Worm (Caenorhabditis elegans): ENCODE results near the gene W02D7.6.

W02D7.6 gene

DNA sequence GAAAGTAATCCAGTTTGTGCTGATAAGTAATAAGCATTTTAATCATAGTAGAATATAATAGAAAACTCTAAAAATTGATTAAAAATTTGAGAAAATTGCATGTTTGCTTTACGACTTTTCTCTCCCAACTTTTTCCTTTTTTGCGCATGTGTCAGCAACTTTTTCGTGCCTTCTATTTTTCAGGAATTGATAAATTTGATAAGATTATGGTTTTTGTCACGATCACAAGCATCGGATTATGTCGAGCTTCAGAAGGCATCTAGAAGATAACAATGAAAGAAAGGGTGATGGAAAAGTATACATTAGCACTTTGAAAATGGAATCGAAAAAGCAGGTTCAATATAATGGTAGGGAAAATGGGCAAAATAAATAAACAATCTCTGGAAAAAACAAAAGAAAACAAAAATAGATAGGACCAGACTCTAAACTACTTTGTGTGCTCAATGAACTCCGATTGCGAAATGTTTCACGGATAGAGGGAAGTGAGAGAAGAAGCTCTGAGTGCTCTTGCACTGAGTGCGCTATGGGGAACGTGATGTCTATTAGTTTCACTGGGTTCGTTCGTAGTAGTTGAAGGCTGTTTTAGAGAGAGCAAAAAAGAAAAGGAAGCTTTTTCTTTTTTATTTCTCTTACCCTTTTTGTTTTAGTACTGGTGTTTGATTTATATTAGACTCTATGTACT lies 13.0 kb downstream of the W02D7.6 start:
- TF ChIP-seq snpc-4 (tag; optimal IDR thresholded peaks at IDR 0.05) (no peak), unc-39 (tag; optimal IDR thresholded peaks at IDR 0.05) (no peak), hlh-1 (tag; optimal IDR thresholded peaks at IDR 0.05) (no peak), mep-1 (tag; optimal IDR thresholded peaks at IDR 0.05) (no peak), cnd-1 (tag; optimal IDR thresholded peaks at IDR 0.05) (no peak), pha-4 (tag; optimal IDR thresholded peaks at IDR 0.05) (no peak), sem-2 (GFP tag; optimal IDR thresholded peaks at IDR 0.05) (no peak), ces-1 (GFP tag; optimal IDR thresholded peaks at IDR 0.05) (no peak), elt-3 (tag; optimal IDR thresholded peaks at IDR 0.05) (no peak), lin-13 (tag; optimal IDR thresholded peaks at IDR 0.05) (no peak), nhr-12 (tag; optimal IDR thresholded peaks at IDR 0.05) (no peak)

DNA sequence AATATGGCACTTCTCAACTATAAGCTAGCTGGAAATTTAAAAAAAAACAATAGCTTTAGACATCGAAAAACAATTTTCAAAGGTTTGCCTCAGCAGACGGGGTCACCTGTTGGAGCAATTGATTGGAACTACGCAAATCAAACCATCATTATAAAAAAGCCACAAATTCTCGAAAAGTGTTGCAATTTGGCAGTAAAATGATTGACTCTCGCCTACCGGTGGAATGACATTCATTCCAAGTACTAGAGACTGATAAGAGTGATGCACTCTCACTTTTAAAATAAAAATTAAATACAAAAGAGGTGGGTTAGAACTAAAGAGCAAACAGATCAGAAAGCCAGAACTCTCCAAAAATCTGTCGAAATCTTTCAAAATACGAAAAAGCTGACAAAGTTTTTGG lies 15.9 kb downstream of the W02D7.6 start:
- TF ChIP-seq mep-1 (tag; optimal IDR thresholded peaks at IDR 0.05) (no peak), mab-5 (tag; optimal IDR thresholded peaks at IDR 0.05) (no peak), snpc-4 (tag; optimal IDR thresholded peaks at IDR 0.05) (no peak), nhr-2 (tag; optimal IDR thresholded peaks at IDR 0.05) (no peak), ceh-43 (GFP tag; optimal IDR thresholded peaks at IDR 0.05) (no peak), bed-3 (GFP tag; optimal IDR thresholded peaks at IDR 0.05) (no peak), sptf-1 (tag; optimal IDR thresholded peaks at IDR 0.05) (no peak), nhr-76 (tag; optimal IDR thresholded peaks at IDR 0.05) (no peak), ceh-83 (GFP tag; optimal IDR thresholded peaks at IDR 0.05) (no peak), nhr-12 (tag; optimal IDR thresholded peaks at IDR 0.05) (no peak)

DNA sequence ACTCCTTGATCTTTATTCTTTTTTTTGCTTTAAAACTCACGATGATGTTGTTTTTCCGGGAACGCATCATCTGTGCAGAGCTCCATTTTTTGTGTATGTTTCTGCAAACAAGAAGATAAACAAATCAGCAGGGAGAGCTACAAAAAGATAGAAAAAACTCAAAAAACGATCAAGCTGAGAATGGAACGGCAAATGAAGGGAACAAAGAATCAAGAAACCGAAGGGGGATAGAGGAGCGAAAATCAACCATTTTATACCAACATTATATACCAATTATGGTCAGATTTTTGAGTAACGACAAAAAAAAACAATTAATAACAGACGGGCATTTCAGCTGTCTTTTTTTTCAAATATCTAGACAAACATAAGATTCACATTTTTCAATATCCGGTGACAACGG lies 16.5 kb downstream of the W02D7.6 start, which contains the start of gene slc-17.5:
slc-17.5 (minus strand) TSS at position 101 of the 400 bp plus-strand sequence.
- no peak for TF ChIP-seq flh-1 (GFP tag; optimal IDR thresholded peaks at IDR 0.05)
- TF ChIP-seq mls-2 (tag; optimal IDR thresholded peaks at IDR 0.05), result no peak
- no peak for TF ChIP-seq drap-1 (GFP tag; optimal IDR thresholded peaks at IDR 0.05)
- TF ChIP-seq pha-4 (tag; optimal IDR thresholded peaks at IDR 0.05), result no peak
- TF ChIP-seq blmp-1 (tag; optimal IDR thresholded peaks at IDR 0.05), result no peak
- TF ChIP-seq ceh-39 (tag; optimal IDR thresholded peaks at IDR 0.05), result no peak
- TF ChIP-seq nhr-2 (tag; optimal IDR thresholded peaks at IDR 0.05), result no peak
- no peak for TF ChIP-seq ceh-83 (GFP tag; optimal IDR thresholded peaks at IDR 0.05)
- no peak for TF ChIP-seq nhr-76 (tag; optimal IDR thresholded peaks at IDR 0.05)
- no peak for TF ChIP-seq unc-39 (tag; optimal IDR thresholded peaks at IDR 0.05)
- no peak for TF ChIP-seq snpc-4 (tag; optimal IDR thresholded peaks at IDR 0.05)

DNA sequence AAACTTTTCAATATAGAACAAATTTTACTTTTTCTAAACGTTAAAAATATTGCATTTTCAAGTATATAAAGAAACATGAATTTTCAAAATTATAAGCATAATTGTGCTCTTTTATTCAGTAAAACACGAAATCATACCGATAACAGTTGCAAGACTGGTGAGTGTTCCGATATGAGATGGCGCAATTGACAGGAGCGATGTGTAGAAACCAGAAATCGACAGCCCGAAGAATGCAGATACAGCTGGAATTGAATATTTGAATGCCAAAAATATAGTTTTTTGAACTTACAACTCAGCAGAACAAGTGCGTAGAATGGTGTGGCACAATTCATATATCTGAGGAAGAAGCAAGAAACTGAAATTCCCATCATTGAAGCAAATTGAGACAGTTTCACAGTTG lies 18.4 kb downstream of the W02D7.6 start:
- TF ChIP-seq lin-13 (tag; optimal IDR thresholded peaks at IDR 0.05) (no peak), nhr-237 (tag; optimal IDR thresholded peaks at IDR 0.05) (no peak), nhr-12 (tag; optimal IDR thresholded peaks at IDR 0.05) (no peak)

DNA sequence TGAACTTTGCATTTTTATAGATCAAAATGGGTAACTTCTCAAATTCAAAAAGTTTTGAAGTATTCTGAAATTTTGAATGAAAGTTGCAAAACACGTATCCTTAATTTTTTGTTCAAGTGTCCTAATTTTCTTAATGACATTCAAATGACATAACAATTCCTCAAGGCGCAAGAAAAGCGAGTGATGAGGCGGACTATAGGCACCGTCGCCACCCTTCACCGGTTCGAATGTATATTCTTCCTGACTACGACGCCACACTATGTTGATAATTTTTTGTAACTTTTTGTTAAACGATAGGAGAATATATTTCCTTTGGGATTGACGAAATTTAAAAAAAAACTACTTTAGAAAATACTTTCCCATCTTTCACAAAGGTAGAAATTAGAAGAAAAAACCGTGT lies 19.7 kb downstream of the W02D7.6 start:
- TF ChIP-seq ceh-43 (GFP tag; optimal IDR thresholded peaks at IDR 0.05) (no peak), snpc-4 (tag; optimal IDR thresholded peaks at IDR 0.05) (no peak), nhr-28 (tag; optimal IDR thresholded peaks at IDR 0.05) (no peak), mls-2 (tag; optimal IDR thresholded peaks at IDR 0.05) (no peak), mep-1 (tag; optimal IDR thresholded peaks at IDR 0.05) (no peak), nhr-76 (tag; optimal IDR thresholded peaks at IDR 0.05) (no peak)

ce11 chrV:8280770-8281169 lies 20.5 kb downstream of the W02D7.6 start, which contains the start of gene str-135:
Gene str-135, minus strand, starts transcription at chrV:8280870.
- no peak for TF ChIP-seq flh-1 (GFP tag; optimal IDR thresholded peaks at IDR 0.05)
- no peak for TF ChIP-seq mep-1 (tag; optimal IDR thresholded peaks at IDR 0.05)
- no peak for TF ChIP-seq lin-13 (tag; optimal IDR thresholded peaks at IDR 0.05)
- no peak for TF ChIP-seq nhr-12 (tag; optimal IDR thresholded peaks at IDR 0.05)
- TF ChIP-seq pha-4 (tag; optimal IDR thresholded peaks at IDR 0.05), result no peak
- TF ChIP-seq mls-2 (tag; optimal IDR thresholded peaks at IDR 0.05), result no peak
- no peak for TF ChIP-seq unc-39 (tag; optimal IDR thresholded peaks at IDR 0.05)
- no peak for TF ChIP-seq nhr-237 (tag; optimal IDR thresholded peaks at IDR 0.05)
- TF ChIP-seq nhr-76 (tag; optimal IDR thresholded peaks at IDR 0.05), result no peak
- no peak for TF ChIP-seq lin-32 (GFP tag; optimal IDR thresholded peaks at IDR 0.05)
- no peak for TF ChIP-seq unc-62 (GFP tag; optimal IDR thresholded peaks at IDR 0.05)
- no peak for TF ChIP-seq ceh-43 (GFP tag; optimal IDR thresholded peaks at IDR 0.05)
- TF ChIP-seq drap-1 (GFP tag; optimal IDR thresholded peaks at IDR 0.05), result no peak
- TF ChIP-seq nhr-2 (tag; optimal IDR thresholded peaks at IDR 0.05), result no peak
- TF ChIP-seq elt-3 (tag; optimal IDR thresholded peaks at IDR 0.05), result no peak
- TF ChIP-seq hlh-1 (tag; optimal IDR thresholded peaks at IDR 0.05), result no peak
- no peak for TF ChIP-seq nhr-28 (tag; optimal IDR thresholded peaks at IDR 0.05)
- TF ChIP-seq tbx-8 (GFP tag; optimal IDR thresholded peaks at IDR 0.05), result no peak
- TF ChIP-seq ceh-39 (tag; optimal IDR thresholded peaks at IDR 0.05), result no peak
